Fruit fly (Drosophila melanogaster) whole organism, pupa: ENCODE data around the gene TTLL3B.

Source experiments
- CG10348 ChIP-seq: fragments of 200-800 bp; sonication (Bioruptor generic); IDR thresholded peaks from 2 replicates; pipeline ENCODE4 v1.3.6; 2022; ENCODE audit warnings: missing biosample characterization, missing genetic modification characterization
- CG12605 ChIP-seq: fragments of 200-800 bp; sonication (Bioruptor generic); IDR thresholded peaks from 2 replicates; pipeline ENCODE4 v1.3.6; 2022; ENCODE audit warnings: missing biosample characterization, missing genetic modification characterization
- CG13204 ChIP-seq: fragments of 200-800 bp; sonication (Bioruptor generic); optimal IDR thresholded peaks from 2 replicates; lab custom pipeline; 2018; ENCODE audit warnings: missing biosample characterization, mild to moderate bottlenecking, missing genetic modification characterization, moderate library complexity
- CG32121 ChIP-seq: fragments of 200-800 bp; sonication (Bioruptor generic); IDR thresholded peaks from 2 replicates; pipeline ENCODE4 v1.3.6; 2022; ENCODE audit warnings: missing biosample characterization, missing genetic modification characterization
- CG4496 ChIP-seq: fragments of 200-800 bp; sonication (Bioruptor generic); IDR thresholded peaks from 3 replicates; pipeline ENCODE4 v1.3.6; 2022; ENCODE audit warnings: missing biosample characterization, missing genetic modification characterization
- CG8301 ChIP-seq: fragments of 200-800 bp; sonication (Bioruptor generic); optimal IDR thresholded peaks from 2 replicates; lab custom pipeline; 2018; ENCODE audit warnings: missing biosample characterization, mild to moderate bottlenecking, missing genetic modification characterization
- Pif1A ChIP-seq: fragments of 200-800 bp; sonication (Bioruptor generic); optimal IDR thresholded peaks from 3 replicates; lab custom pipeline; 2016; ENCODE audit warnings: missing biosample characterization, missing genetic modification characterization
- fd96Ca ChIP-seq: fragments of 200-800 bp; sonication (Bioruptor generic); IDR thresholded peaks from 3 replicates; pipeline ENCODE4 v1.3.6; 2022; ENCODE audit warnings: missing biosample characterization, missing genetic modification characterization

DNA sequence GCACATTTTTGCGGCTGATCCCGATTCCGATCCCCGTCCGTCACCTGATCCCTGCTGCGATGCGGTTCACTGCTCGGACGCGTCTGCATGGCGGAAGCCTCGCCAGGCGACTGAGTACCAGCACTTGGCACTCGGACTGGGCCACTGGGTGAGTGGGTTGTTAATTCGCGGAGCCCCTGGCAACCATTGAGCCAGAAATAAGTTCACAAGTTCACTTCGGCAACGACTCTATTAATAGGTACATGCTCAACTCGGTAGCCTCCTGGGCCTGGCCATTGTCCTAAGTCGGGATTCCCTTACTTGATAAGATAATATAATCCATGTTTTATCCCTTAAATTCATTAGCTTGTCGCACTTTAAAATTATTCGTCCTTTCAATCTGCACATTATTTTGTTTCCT is 7.4 kb downstream of the TTLL3B start, which contains the start of gene TTLL3A:
- TF ChIP-seq CG8301 (tag; lab: Kevin White, UChicago) (no peak), CG32121 (GFP tag; lab: Robert Waterston, UW) (no peak), CG13204 (GFP tag; lab: Kevin White, UChicago) (no peak), CG10348 (GFP tag; lab: Robert Waterston, UW) (no peak), CG4496 (GFP tag; lab: Robert Waterston, UW) (no peak), CG12605 (GFP tag; lab: Robert Waterston, UW) (no peak), fd96Ca (GFP tag; lab: Robert Waterston, UW) (no peak), Pif1A (no peak)
